Fruit fly (Drosophila melanogaster) whole organism, embryonic: ENCODE results near the gene CG14696.

Source experiments
- CG10979 ChIP-seq: fragments of 200-800 bp; sonication (Bioruptor generic); optimal IDR thresholded peaks from 2 replicates; lab custom pipeline; 2018; ENCODE audit warnings: missing biosample characterization, mild to moderate bottlenecking, missing genetic modification characterization, moderate library complexity
- CG9797 ChIP-seq: fragments of 200-800 bp; sonication (Bioruptor generic); optimal IDR thresholded peaks from 3 replicates; lab custom pipeline; 2018; ENCODE audit warnings: missing biosample characterization, mild to moderate bottlenecking, missing genetic modification characterization
- cato ChIP-seq: fragments of 200-800 bp; sonication (Bioruptor generic); optimal IDR thresholded peaks from 2 replicates; lab custom pipeline; 2016; ENCODE audit warnings: missing biosample characterization, missing genetic modification characterization, borderline replicate concordance
- ttk ChIP-seq: fragments of 200-800 bp; sonication (Bioruptor generic); IDR thresholded peaks from 2 replicates; pipeline ENCODE4 v2.1.2; 2022; ENCODE audit warnings: missing biosample characterization, missing genetic modification characterization

dm6 chr3R:10881824-10882559 is 2.8 kb downstream of the CG14696 start, which contains the start of gene Tpc1:
- TF ChIP-seq CG9797 (peak; percentile 26), ttk (GFP tag; lab: Robert Waterston, UW) (no peak), CG10979 (tag; lab: Kevin White, UChicago) (no peak), cato (GFP tag; lab: Kevin White, UChicago) (no peak)
